Fruit fly (Drosophila melanogaster): Measurements from ENCODE around the gene PolD1.

PolD1 gene

dm6 chr3L:15967588-15968500 is 19.8 kb downstream of the PolD1 start, which contains the start of the genes Brr2 and CG10516 (continued):
- TF ChIP-seq CG16863 (GFP tag; optimal IDR thresholded peaks at IDR 0.05), result no peak
- TF ChIP-seq CG17361 (GFP tag; IDR thresholded peaks at IDR 0.05), result no peak
- no peak for TF ChIP-seq E2f1 (GFP tag; IDR thresholded peaks at IDR 0.05)
- TF ChIP-seq CG13424 (tag; optimal IDR thresholded peaks at IDR 0.05), result peak; percentile 49
- TF ChIP-seq tap (tag; optimal IDR thresholded peaks at IDR 0.05), result no peak
- TF ChIP-seq CrebB (tag; optimal IDR thresholded peaks at IDR 0.05), result no peak
- TF ChIP-seq ac (GFP tag; optimal IDR thresholded peaks at IDR 0.05), result no peak
- no peak for TF ChIP-seq CG17385 (GFP tag; optimal IDR thresholded peaks at IDR 0.05)
- TF ChIP-seq CG33557 (GFP tag; optimal IDR thresholded peaks at IDR 0.05), result no peak
- TF ChIP-seq gcm2 (GFP tag; optimal IDR thresholded peaks at IDR 0.05), result no peak
- TF ChIP-seq CG34422 (GFP tag; IDR thresholded peaks at IDR 0.05), result no peak
- TF ChIP-seq CG11093 (GFP tag; IDR thresholded peaks at IDR 0.05), result no peak
- TF ChIP-seq Dfd (GFP tag; optimal IDR thresholded peaks at IDR 0.05), result no peak
- no peak for TF ChIP-seq bbx (GFP tag; IDR thresholded peaks at IDR 0.05; ENCODE audit: partially characterized antibody)
- no peak for TF ChIP-seq h (optimal IDR thresholded peaks at IDR 0.05)
- TF ChIP-seq Drgx (GFP tag; IDR thresholded peaks at IDR 0.05), result no peak
- no peak for TF ChIP-seq CG17612 (GFP tag; IDR thresholded peaks at IDR 0.05)
- peak; percentile 86 for TF ChIP-seq Dp (GFP tag; optimal IDR thresholded peaks at IDR 0.05)
- no peak for TF ChIP-seq CG3163 (GFP tag; optimal IDR thresholded peaks at IDR 0.05)
- TF ChIP-seq rib (GFP tag; IDR thresholded peaks at IDR 0.05), result no peak
- TF ChIP-seq HmgD (GFP tag; optimal IDR thresholded peaks at IDR 0.05), result peak; percentile 23
- no peak for TF ChIP-seq salm (tag; optimal IDR thresholded peaks at IDR 0.05)
- TF ChIP-seq Xbp1 (GFP tag; optimal IDR thresholded peaks at IDR 0.05), result peak; percentile 43
- no peak for TF ChIP-seq ash1 (GFP tag; optimal IDR thresholded peaks at IDR 0.05)
- TF ChIP-seq Hr51 (GFP tag; optimal IDR thresholded peaks at IDR 0.05), result peak in 1 of 2 experiments; percentile 29
- TF ChIP-seq lbe (GFP tag; optimal IDR thresholded peaks at IDR 0.05), result no peak
- TF ChIP-seq CG11504 (tag; optimal IDR thresholded peaks at IDR 0.05), result no peak
- peak; percentile 37 for TF ChIP-seq HLH54F (GFP tag; optimal IDR thresholded peaks at IDR 0.05)
- TF ChIP-seq abd-A (tag; optimal IDR thresholded peaks at IDR 0.05), result no peak
- no peak for TF ChIP-seq CG4707 (GFP tag; optimal IDR thresholded peaks at IDR 0.05)
- TF ChIP-seq Stat92E (GFP tag; optimal IDR thresholded peaks at IDR 0.05), result peak in 1 of 3 experiments; percentile 63
- TF ChIP-seq pum (GFP tag; optimal IDR thresholded peaks at IDR 0.05), result peak; percentile 11
- TF ChIP-seq CG7786 (GFP tag; optimal IDR thresholded peaks at IDR 0.05), result peak; percentile 7
- TF ChIP-seq seq (GFP tag; IDR thresholded peaks at IDR 0.05), result no peak
- no peak for TF ChIP-seq CG3726 (GFP tag; IDR thresholded peaks at IDR 0.05)
- no peak for TF ChIP-seq trh (GFP tag; optimal IDR thresholded peaks at IDR 0.05)
- no peak for TF ChIP-seq btn (GFP tag; optimal IDR thresholded peaks at IDR 0.05)
- no peak for TF ChIP-seq CG11247 (GFP tag; IDR thresholded peaks at IDR 0.05)
- TF ChIP-seq CG5180 (GFP tag; optimal IDR thresholded peaks at IDR 0.05), result no peak
- no peak for TF ChIP-seq kah (GFP tag; optimal IDR thresholded peaks at IDR 0.05)
- TF ChIP-seq CG7987 (GFP tag; optimal IDR thresholded peaks at IDR 0.05), result no peak
- TF ChIP-seq CG11560 (tag; IDR thresholded peaks at IDR 0.05), result no peak
- TF ChIP-seq TFAM (GFP tag; optimal IDR thresholded peaks at IDR 0.05), result no peak
- no peak for TF ChIP-seq sima (GFP tag; optimal IDR thresholded peaks at IDR 0.05)
- peak in 1 of 2 experiments; percentile 17 for TF ChIP-seq crp (GFP tag; optimal IDR thresholded peaks at IDR 0.05)
- no peak for TF ChIP-seq CG2202 (tag; optimal IDR thresholded peaks at IDR 0.05)
- no peak for TF ChIP-seq Lpt (GFP tag; optimal IDR thresholded peaks at IDR 0.05)
- peak; percentile 27 for TF ChIP-seq chn (GFP tag; optimal IDR thresholded peaks at IDR 0.05)
- peak; percentile 70 for TF ChIP-seq hkb (optimal IDR thresholded peaks at IDR 0.05)
- peak; percentile 49; the same call in 1 of the 2 replicates for TF ChIP-seq hkb (GFP tag; IDR thresholded peaks at IDR 0.05)
